Worm (Caenorhabditis elegans) whole organism, L2 larva: Measurements from ENCODE around the gene H12D21.9.
A peak's percentile ranks its signal among the peaks of the same experiment; 100 is the strongest.
"Not testable (repeated sequence)": the region's sequence is repeated elsewhere in the genome, so short reads cannot be mapped to it uniquely, and the experiment has no call there.

Source experiments
- C34F6.9 ChIP-seq: fragments of 150-350 bp; optimal IDR thresholded peaks from 2 replicates; lab custom pipeline; 2014; ENCODE audit warnings: missing biosample characterization, missing genetic modification characterization
- R02D3.7 ChIP-seq: fragments of 150-350 bp; optimal IDR thresholded peaks from 2 replicates; lab custom pipeline; 2014; ENCODE audit warnings: missing biosample characterization, missing genetic modification characterization
- Y55F3AM.14 ChIP-seq: fragments of 200-800 bp; sonication (Bioruptor generic); optimal IDR thresholded peaks from 2 replicates; lab custom pipeline; 2018; ENCODE audit warnings: mild to moderate bottlenecking, missing genetic modification characterization, missing compliant biosample characterization
- ZK546.5 ChIP-seq: sonication (generic microtip); optimal IDR thresholded peaks from 2 replicates; lab custom pipeline; 2017; ENCODE audit warnings: missing biosample characterization, missing genetic modification characterization
- alr-1 ChIP-seq: fragments of 150-350 bp; optimal IDR thresholded peaks from 2 replicates; lab custom pipeline; 2014; ENCODE audit warnings: missing biosample characterization, missing genetic modification characterization
- ama-1 ChIP-seq: fragments of 150-350 bp; optimal IDR thresholded peaks from 2 replicates; lab custom pipeline; 2018; ENCODE audit warnings: inconsistent platforms
- blmp-1 ChIP-seq: sonication (generic microtip); optimal IDR thresholded peaks from 2 replicates; lab custom pipeline; 2017; ENCODE audit warnings: missing genetic modification characterization, mild to moderate bottlenecking, missing compliant biosample characterization, antibody characterized with exemption, moderate library complexity; ENCODE audit not compliant: insufficient read depth
- ceh-16 ChIP-seq: fragments of 150-350 bp; optimal IDR thresholded peaks from 2 replicates; lab custom pipeline; 2014; ENCODE audit warnings: missing biosample characterization, missing genetic modification characterization
- ceh-82 ChIP-seq: fragments of 150-350 bp; optimal IDR thresholded peaks from 2 replicates; lab custom pipeline; 2014; ENCODE audit warnings: missing biosample characterization, missing genetic modification characterization
- crh-2 ChIP-seq: sonication (generic microtip); optimal IDR thresholded peaks from 2 replicates; lab custom pipeline; 2017; ENCODE audit warnings: missing biosample characterization, missing genetic modification characterization
- elt-3 ChIP-seq: sonication (generic microtip); optimal IDR thresholded peaks from 2 replicates; lab custom pipeline; 2017; ENCODE audit warnings: missing biosample characterization, missing genetic modification characterization
- fos-1 ChIP-seq: fragments of 150-350 bp; optimal IDR thresholded peaks from 2 replicates; lab custom pipeline; 2014; ENCODE audit warnings: missing biosample characterization, missing genetic modification characterization
- lin-13 ChIP-seq: fragments of 150-350 bp; optimal IDR thresholded peaks from 2 replicates; lab custom pipeline; 2014; ENCODE audit warnings: missing biosample characterization, missing genetic modification reagents, missing genetic modification characterization
- lsy-2 ChIP-seq, 2 experiments: fragments of 150-350 bp in 1 of 2; sonication (generic microtip) in 1 of 2; optimal IDR thresholded peaks; 2 replicates each; lab custom pipeline; 2014 to 2017; ENCODE audit warnings: missing biosample characterization in 2 of 2, missing genetic modification characterization in 2 of 2
- mbf-1 ChIP-seq: sonication (generic microtip); optimal IDR thresholded peaks from 2 replicates; lab custom pipeline; 2017; ENCODE audit warnings: missing biosample characterization, missing genetic modification characterization
- mdl-1 ChIP-seq, 2 experiments: fragments of 150-350 bp in 1 of 2; sonication (generic microtip) in 1 of 2; optimal IDR thresholded peaks; 2 replicates each; lab custom pipeline; 2017; ENCODE audit warnings: missing biosample characterization in 2 of 2, missing genetic modification characterization in 2 of 2
- nhr-10 ChIP-seq: sonication (generic microtip); optimal IDR thresholded peaks from 2 replicates; lab custom pipeline; 2017; ENCODE audit warnings: missing biosample characterization, missing genetic modification characterization
- nhr-11 ChIP-seq: fragments of 150-350 bp; optimal IDR thresholded peaks from 2 replicates; lab custom pipeline; 2014; ENCODE audit warnings: missing biosample characterization, missing genetic modification characterization
- nhr-21 ChIP-seq: fragments of 150-350 bp; optimal IDR thresholded peaks from 2 replicates; lab custom pipeline; 2014; ENCODE audit warnings: missing biosample characterization, missing genetic modification characterization
- nhr-25 ChIP-seq: fragments of 150-350 bp; sonication (generic microtip); optimal IDR thresholded peaks from 3 replicates; lab custom pipeline; 2014; ENCODE audit warnings: missing biosample characterization, missing genetic modification characterization
- nhr-6 ChIP-seq: fragments of 150-350 bp; optimal IDR thresholded peaks from 2 replicates; lab custom pipeline; 2014; ENCODE audit warnings: missing biosample characterization, missing genetic modification characterization
- nhr-77 ChIP-seq: fragments of 150-350 bp; optimal IDR thresholded peaks from 2 replicates; lab custom pipeline; 2014; ENCODE audit warnings: missing biosample characterization, missing genetic modification characterization
- peb-1 ChIP-seq: fragments of 150-350 bp; optimal IDR thresholded peaks from 2 replicates; lab custom pipeline; 2014; ENCODE audit warnings: missing biosample characterization, missing genetic modification characterization
- sem-4 ChIP-seq: fragments of 150-350 bp; optimal IDR thresholded peaks from 2 replicates; lab custom pipeline; 2014; ENCODE audit warnings: missing biosample characterization, missing genetic modification reagents, missing genetic modification characterization
- sma-9 ChIP-seq, 2 experiments: fragments of 150-350 bp in 1 of 2; sonication (generic microtip) in 1 of 2; optimal IDR thresholded peaks; 2 replicates each; lab custom pipeline; 2014 to 2016; ENCODE audit warnings: missing genetic modification characterization in 2 of 2, mild to moderate bottlenecking in 1 of 2, missing biosample characterization in 1 of 2, missing compliant biosample characterization in 1 of 2, missing genetic modification reagents in 1 of 2, moderate library complexity in 1 of 2
- unc-55 ChIP-seq: fragments of 150-350 bp; sonication (generic microtip); optimal IDR thresholded peaks from 3 replicates; lab custom pipeline; 2014; ENCODE audit warnings: missing biosample characterization, missing genetic modification reagents, missing genetic modification characterization
- ztf-1 ChIP-seq: fragments of 200-800 bp; sonication (Bioruptor generic); conservative IDR thresholded peaks from 2 replicates; pipeline ENCODE4 v1.3.6; 2022; ENCODE audit warnings: missing genetic modification characterization, missing compliant biosample characterization
- ztf-11 ChIP-seq: sonication (generic microtip); optimal IDR thresholded peaks from 2 replicates; lab custom pipeline; 2017; ENCODE audit warnings: missing biosample characterization, missing genetic modification characterization
- ztf-4 ChIP-seq: fragments of 150-350 bp; optimal IDR thresholded peaks from 2 replicates; lab custom pipeline; 2014; ENCODE audit warnings: missing biosample characterization, missing genetic modification characterization

Gene H12D21.9

DNA sequence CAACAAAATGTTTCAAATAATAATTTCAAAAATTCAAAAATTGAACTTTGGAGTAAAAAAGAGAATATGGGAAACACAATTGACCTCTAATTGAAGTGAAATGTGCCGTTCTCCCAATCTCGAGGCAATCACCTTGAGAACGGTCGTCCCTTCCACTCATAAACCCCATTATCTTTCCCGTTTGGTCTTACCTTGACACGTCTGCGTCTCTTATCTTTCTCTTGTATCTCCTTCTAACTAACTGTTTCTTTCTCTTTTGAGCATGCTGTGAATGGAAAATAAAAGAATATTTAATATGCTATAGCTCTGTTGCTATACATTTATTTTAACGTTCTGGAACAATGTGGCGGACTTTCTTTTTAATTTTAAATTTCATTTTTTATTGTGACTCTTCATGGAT, 9.7 kb downstream of the H12D21.9 start, which contains the start of gene H12D21.10:
Gene H12D21.10 (plus strand): TSS at position 260 of the 400 bp plus-strand sequence.
- no peak for TF ChIP-seq R02D3.7 (tag; lab: Kevin White, UChicago)
- no peak for TF ChIP-seq ceh-16 (tag; lab: Kevin White, UChicago)
- TF ChIP-seq ama-1 (lab: Kevin White, UChicago) = no peak
- TF ChIP-seq elt-3 = no peak
- no peak for TF ChIP-seq ztf-11 (tag; lab: Kevin White, UChicago)
- TF ChIP-seq nhr-11 (tag; lab: Kevin White, UChicago) = no peak
- TF ChIP-seq nhr-10 = no peak
- no peak for TF ChIP-seq mbf-1 (tag; lab: Kevin White, UChicago)
- TF ChIP-seq nhr-25 (tag; lab: Kevin White, UChicago) = no peak
- TF ChIP-seq nhr-77 (tag; lab: Kevin White, UChicago) = no peak

DNA sequence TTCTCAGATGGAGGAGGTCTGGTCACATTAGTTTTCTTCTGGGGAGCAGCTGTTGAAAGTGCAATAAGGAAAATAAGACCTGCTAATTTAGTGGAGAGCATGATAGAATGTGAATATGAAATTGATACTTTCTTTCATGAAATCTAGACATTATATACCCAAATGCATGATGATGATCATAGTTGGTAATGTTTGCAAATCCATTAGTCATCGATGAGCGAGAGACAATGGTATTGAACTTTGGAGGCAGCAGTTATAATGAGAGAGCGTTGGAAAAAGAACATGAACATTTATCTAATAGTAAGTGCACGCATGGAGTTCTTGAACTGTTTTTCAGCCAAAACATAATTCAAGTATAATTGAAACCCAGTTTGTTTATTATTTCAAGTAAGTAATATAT, 11.5 kb downstream of the H12D21.9 start, which contains the start of gene H12D21.6:
Gene H12D21.6 (minus strand): TSS at position 101 of the 400 bp plus-strand sequence.
- TF ChIP-seq unc-55 (GFP tag; lab: Kevin White, UChicago) (no peak), ztf-1 (GFP tag; lab: Robert Waterston, UW) (no peak), ama-1 (lab: Kevin White, UChicago) (no peak), Y55F3AM.14 (GFP tag; lab: Kevin White, UChicago) (no peak), nhr-10 (no peak), ZK546.5 (no peak), ztf-4 (tag; lab: Kevin White, UChicago) (no peak), lsy-2 (tag; optimal IDR thresholded peaks at IDR 0.05; lab: Kevin White, UChicago) (no peak)
- TF ChIP-seq, all 48 proteins: peak for 0

DNA sequence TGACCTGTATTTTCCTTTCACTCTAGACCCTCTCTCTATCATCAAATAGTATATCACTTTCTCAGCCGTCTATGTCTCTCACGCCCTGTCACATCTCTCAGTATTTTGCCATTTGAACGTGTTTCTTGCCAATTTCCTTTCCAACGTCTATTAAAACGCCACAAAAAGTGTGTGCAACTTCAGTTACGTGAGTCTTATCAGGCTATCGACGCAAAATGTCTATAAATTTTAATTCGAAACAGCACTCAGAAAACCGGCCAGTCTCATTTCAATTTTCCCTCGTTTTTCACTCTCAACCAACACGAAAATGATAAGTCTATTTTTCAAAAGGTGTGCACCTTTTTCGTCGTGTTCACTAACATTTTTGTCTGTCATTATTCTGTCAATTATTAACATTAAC, 13.7 kb downstream of the H12D21.9 start, which contains the start of gene mpst-3:
Gene mpst-3 (plus strand): TSS at position 91 of the 400 bp plus-strand sequence.
- no peak for TF ChIP-seq mdl-1 (tag; optimal IDR thresholded peaks at IDR 0.05; lab: Kevin White, UChicago)
- peak; percentile 60 for TF ChIP-seq fos-1 (tag; lab: Kevin White, UChicago)
- no peak for TF ChIP-seq alr-1
- peak; percentile 16 for TF ChIP-seq crh-2
- peak; percentile 8 for TF ChIP-seq sma-9 (GFP tag; optimal IDR thresholded peaks at IDR 0.05; lab: Kevin White, UChicago)
- no peak for TF ChIP-seq sma-9 (tag; optimal IDR thresholded peaks at IDR 0.05; lab: Kevin White, UChicago)

DNA sequence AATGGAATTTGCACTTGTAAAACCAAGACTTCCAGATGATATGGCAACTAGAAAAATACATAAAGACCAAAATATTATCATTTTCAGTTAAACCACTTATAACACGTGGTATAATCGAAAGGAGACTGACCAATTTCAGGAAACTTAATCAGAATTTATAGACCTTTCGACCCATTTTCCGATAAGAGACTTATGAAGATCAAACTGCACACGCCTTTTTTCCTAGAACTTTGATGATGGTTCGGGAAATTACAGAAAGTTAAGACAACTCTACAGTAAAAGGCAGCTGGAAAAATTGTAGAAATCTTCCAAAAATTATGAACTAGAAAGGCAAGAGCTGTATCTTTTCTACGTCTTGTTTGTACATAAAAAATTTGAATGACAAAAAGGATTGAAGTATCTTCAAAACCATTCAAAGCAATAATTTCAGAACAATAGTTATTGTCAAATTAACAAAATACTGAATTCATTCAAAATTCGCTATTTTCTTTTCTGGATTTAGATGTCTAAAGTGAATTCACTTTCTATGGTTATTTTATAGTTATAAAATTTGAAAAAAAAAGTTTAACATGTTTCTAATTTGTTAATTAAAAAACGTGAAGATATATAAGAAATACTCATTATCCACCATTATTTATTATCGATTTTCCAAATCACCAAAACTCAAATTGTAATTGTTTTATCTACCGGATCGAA, 15.8 kb downstream of the H12D21.9 start, which contains the start of the genes mpst-2 and H12D21.5:
Gene mpst-2 (minus strand): TSS at position 101 of the 696 bp plus-strand sequence.
Gene H12D21.5 (plus strand): TSS at position 646 of the 696 bp plus-strand sequence.
- TF ChIP-seq elt-3 (no peak), nhr-77 (tag; lab: Kevin White, UChicago) (no peak), nhr-10 (no peak), nhr-21 (no peak), sem-4 (tag; lab: Kevin White, UChicago) (no peak), nhr-6 (no peak), lin-13 (GFP tag; lab: Kevin White, UChicago) (no peak)

DNA sequence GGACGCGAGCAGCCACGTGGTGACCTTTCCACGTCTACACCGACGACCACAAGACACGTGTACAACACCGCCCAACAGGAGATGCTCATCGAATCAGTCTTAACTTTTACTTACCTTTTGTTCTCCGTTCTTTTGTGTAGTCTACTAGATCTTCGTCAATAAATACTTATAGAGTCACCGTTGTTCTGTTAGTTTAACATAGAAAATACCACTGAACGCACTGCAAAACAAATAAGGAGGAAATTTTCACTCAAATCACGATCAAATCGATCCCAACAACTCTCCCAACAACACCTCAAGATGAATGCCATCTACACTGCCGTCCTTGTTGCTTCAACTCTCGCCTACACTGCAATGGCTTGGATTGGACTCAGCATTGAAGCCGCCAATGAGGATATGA, 18.5 kb downstream of the H12D21.9 start, which contains the start of gene nspa-2:
Gene nspa-2 (plus strand): TSS at position 301 of the 400 bp plus-strand sequence.
- not testable (repeated sequence) for TF ChIP-seq peb-1; ceh-82; lin-13 (GFP tag; lab: Kevin White, UChicago)

DNA sequence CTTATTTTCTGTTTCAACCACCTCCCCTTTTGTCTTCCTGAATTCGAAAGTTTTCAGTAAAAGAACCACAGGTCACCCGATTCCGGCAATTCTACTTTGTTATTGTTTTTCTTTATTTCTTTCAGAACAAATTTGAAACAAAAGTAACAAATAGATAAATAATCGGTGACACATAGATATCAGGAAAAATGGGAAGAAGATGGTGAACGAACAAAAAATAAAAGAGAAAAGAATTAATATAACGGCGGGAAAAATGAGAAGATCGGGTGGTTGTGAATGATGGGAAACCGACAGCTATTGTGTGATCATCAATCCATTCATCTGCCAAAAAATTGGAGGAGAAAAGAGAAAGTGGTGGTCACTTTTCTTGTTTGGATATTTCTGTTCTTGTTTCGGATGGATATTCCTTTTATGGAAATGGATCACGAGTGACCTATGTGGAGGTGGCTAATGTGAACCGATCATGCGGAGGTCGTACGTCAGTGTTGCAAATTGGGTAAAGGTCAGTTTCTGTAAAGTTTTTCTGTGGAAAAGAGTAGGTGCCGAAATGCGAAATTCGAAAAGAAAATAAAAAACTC, 31.9 kb downstream of the H12D21.9 start:
- TF ChIP-seq nhr-21 = no peak
- no peak for TF ChIP-seq C34F6.9 (tag; lab: Kevin White, UChicago)
- TF ChIP-seq blmp-1 (tag; lab: Kevin White, UChicago) = peak; percentile 26
